Worm (Caenorhabditis elegans) whole organism, mixed stage, embryonic: ENCODE data around the gene fbxb-37.
"Not testable (repeated sequence)": the region's sequence is repeated elsewhere in the genome, so short reads cannot be mapped to it uniquely, and the experiment has no call there.

Experiments
- bed-3 ChIP-seq: fragments of 200-800 bp; sonication (Bioruptor generic); optimal IDR thresholded peaks from 3 replicates; lab custom pipeline; 2018; ENCODE audit warnings: mild to moderate bottlenecking, missing genetic modification characterization, moderate library complexity, missing compliant biosample characterization
- blmp-1 ChIP-seq: fragments of 150-350 bp; optimal IDR thresholded peaks from 2 replicates; lab custom pipeline; 2014; ENCODE audit warnings: missing biosample characterization, missing genetic modification characterization
- ceh-39 ChIP-seq: fragments of 150-350 bp; optimal IDR thresholded peaks from 2 replicates; lab custom pipeline; 2014; ENCODE audit warnings: missing biosample characterization, missing genetic modification characterization
- ceh-43 ChIP-seq: fragments of 200-800 bp; sonication (Bioruptor generic); optimal IDR thresholded peaks from 2 replicates; lab custom pipeline; 2018; ENCODE audit warnings: mild to moderate bottlenecking, missing genetic modification characterization, moderate library complexity, missing compliant biosample characterization
- ceh-83 ChIP-seq: fragments of 200-800 bp; sonication (Bioruptor generic); optimal IDR thresholded peaks from 2 replicates; lab custom pipeline; 2018; ENCODE audit warnings: mild to moderate bottlenecking, missing genetic modification characterization, missing compliant biosample characterization
- ces-1 ChIP-seq: fragments of 150-350 bp; optimal IDR thresholded peaks from 2 replicates; lab custom pipeline; 2014; ENCODE audit warnings: missing biosample characterization, missing genetic modification reagents, missing genetic modification characterization
- cnd-1 ChIP-seq: fragments of 200-800 bp; sonication (Bioruptor generic); optimal IDR thresholded peaks from 2 replicates; lab custom pipeline; 2018; ENCODE audit warnings: mild to moderate bottlenecking, missing genetic modification characterization, missing compliant biosample characterization
- drap-1 ChIP-seq: fragments of 200-800 bp; sonication (Bioruptor generic); optimal IDR thresholded peaks from 3 replicates; lab custom pipeline; 2018; ENCODE audit warnings: mild to moderate bottlenecking, missing genetic modification characterization, missing compliant biosample characterization
- elt-1 ChIP-seq: sonication (generic microtip); optimal IDR thresholded peaks from 2 replicates; lab custom pipeline; 2017; ENCODE audit warnings: missing genetic modification characterization, mild to moderate bottlenecking, missing compliant biosample characterization, antibody characterized with exemption, moderate library complexity, borderline replicate concordance; ENCODE audit not compliant: insufficient read depth
- elt-3 ChIP-seq: fragments of 150-350 bp; optimal IDR thresholded peaks from 2 replicates; lab custom pipeline; 2014; ENCODE audit warnings: missing biosample characterization, missing genetic modification characterization
- ham-2 ChIP-seq: fragments of 200-800 bp; sonication (Bioruptor generic); optimal IDR thresholded peaks from 2 replicates; lab custom pipeline; 2018; ENCODE audit warnings: mild to moderate bottlenecking, missing genetic modification characterization, missing compliant biosample characterization
- hlh-1 ChIP-seq: fragments of 150-350 bp; optimal IDR thresholded peaks from 2 replicates; lab custom pipeline; 2014; ENCODE audit warnings: missing biosample characterization, missing genetic modification reagents, missing genetic modification characterization
- lin-13 ChIP-seq: fragments of 150-350 bp; optimal IDR thresholded peaks from 2 replicates; lab custom pipeline; 2014; ENCODE audit warnings: missing biosample characterization, missing genetic modification characterization
- lin-32 ChIP-seq: fragments of 200-800 bp; sonication (Bioruptor generic); optimal IDR thresholded peaks from 2 replicates; lab custom pipeline; 2018; ENCODE audit warnings: mild to moderate bottlenecking, missing genetic modification characterization, missing compliant biosample characterization
- lsy-2 ChIP-seq: fragments of 150-350 bp; optimal IDR thresholded peaks from 2 replicates; lab custom pipeline; 2014; ENCODE audit warnings: missing biosample characterization, missing genetic modification characterization
- mab-5 ChIP-seq: fragments of 150-350 bp; optimal IDR thresholded peaks from 2 replicates; lab custom pipeline; 2014; ENCODE audit warnings: missing biosample characterization, missing genetic modification characterization
- mep-1 ChIP-seq: fragments of 150-350 bp; optimal IDR thresholded peaks from 2 replicates; lab custom pipeline; 2017; ENCODE audit warnings: missing biosample characterization, missing genetic modification reagents, missing genetic modification characterization, inconsistent platforms
- mls-2 ChIP-seq: sonication (generic microtip); optimal IDR thresholded peaks from 2 replicates; lab custom pipeline; 2016; ENCODE audit warnings: mild to moderate bottlenecking, missing genetic modification characterization, moderate library complexity, missing compliant biosample characterization
- nhr-12 ChIP-seq: fragments of 150-350 bp; optimal IDR thresholded peaks from 2 replicates; lab custom pipeline; 2014; ENCODE audit warnings: missing biosample characterization, missing genetic modification characterization
- nhr-2 ChIP-seq: fragments of 150-350 bp; optimal IDR thresholded peaks from 2 replicates; lab custom pipeline; 2014; ENCODE audit warnings: missing biosample characterization, missing genetic modification characterization
- nhr-237 ChIP-seq: fragments of 150-350 bp; optimal IDR thresholded peaks from 2 replicates; lab custom pipeline; 2014; ENCODE audit warnings: missing biosample characterization, missing genetic modification characterization
- nhr-28 ChIP-seq: fragments of 150-350 bp; optimal IDR thresholded peaks from 2 replicates; lab custom pipeline; 2014; ENCODE audit warnings: missing biosample characterization, missing genetic modification characterization
- nhr-76 ChIP-seq: sonication (generic microtip); optimal IDR thresholded peaks from 2 replicates; lab custom pipeline; 2017; ENCODE audit warnings: missing biosample characterization, missing genetic modification characterization
- pha-4 ChIP-seq: fragments of 150-350 bp; optimal IDR thresholded peaks from 2 replicates; lab custom pipeline; 2018; ENCODE audit warnings: missing biosample characterization, missing genetic modification reagents, missing genetic modification characterization
- snpc-4 ChIP-seq: fragments of 150-350 bp; optimal IDR thresholded peaks from 2 replicates; lab custom pipeline; 2014; ENCODE audit warnings: missing biosample characterization, missing genetic modification characterization
- tbx-8 ChIP-seq: fragments of 200-800 bp; sonication (Bioruptor generic); optimal IDR thresholded peaks from 2 replicates; lab custom pipeline; 2018; ENCODE audit warnings: mild to moderate bottlenecking, missing genetic modification characterization, moderate library complexity, missing compliant biosample characterization
- unc-120 ChIP-seq: sonication (generic microtip); optimal IDR thresholded peaks from 2 replicates; lab custom pipeline; 2017; ENCODE audit warnings: missing genetic modification characterization, missing compliant biosample characterization; ENCODE audit not compliant: poor library complexity, severe bottlenecking
- unc-39 ChIP-seq: fragments of 150-350 bp; optimal IDR thresholded peaks from 2 replicates; lab custom pipeline; 2014; ENCODE audit warnings: missing biosample characterization, missing genetic modification characterization
- zip-8 ChIP-seq: fragments of 150-350 bp; optimal IDR thresholded peaks from 2 replicates; lab custom pipeline; 2014; ENCODE audit warnings: missing biosample characterization, missing genetic modification characterization
- ztf-11 ChIP-seq: fragments of 150-350 bp; optimal IDR thresholded peaks from 2 replicates; lab custom pipeline; 2014; ENCODE audit warnings: missing biosample characterization, missing genetic modification characterization

The fbxb-37 gene

ce11 chrII:2075513-2075912 lies 18.2 kb downstream of the fbxb-37 start, which contains the start of gene F07E5.8:
F07E5.8 (minus strand) TSS chrII:2075613.
- TF ChIP-seq ceh-43 (GFP tag; lab: Kevin White, UChicago): no peak
- TF ChIP-seq snpc-4: no peak
- no peak for TF ChIP-seq elt-3 (tag; lab: Kevin White, UChicago)
- no peak for TF ChIP-seq mls-2
- no peak for TF ChIP-seq blmp-1
- no peak for TF ChIP-seq cnd-1 (tag; lab: Kevin White, UChicago)
- no peak for TF ChIP-seq unc-39 (tag; lab: Kevin White, UChicago)
- TF ChIP-seq lin-32 (GFP tag; lab: Kevin White, UChicago): no peak
- TF ChIP-seq ceh-83: no peak
- TF ChIP-seq ces-1 (GFP tag; lab: Kevin White, UChicago): no peak
- TF ChIP-seq lin-13 (tag; lab: Kevin White, UChicago): no peak
- no peak for TF ChIP-seq ham-2 (GFP tag; lab: Kevin White, UChicago)
- TF ChIP-seq, all 35 proteins: peak for 0

- no peak for TF ChIP-seq bed-3 (GFP tag; lab: Kevin White, UChicago)
- no peak for TF ChIP-seq snpc-4
- no peak for TF ChIP-seq ces-1 (GFP tag; lab: Kevin White, UChicago)
- TF ChIP-seq nhr-28 (tag; lab: Kevin White, UChicago): no peak
- TF ChIP-seq unc-120 (tag; lab: Kevin White, UChicago): no peak
- no peak for TF ChIP-seq drap-1
- no peak for TF ChIP-seq nhr-2 (tag; lab: Kevin White, UChicago)
- TF ChIP-seq blmp-1: no peak
Observed at ce11 chrII:2071429-2071828, 22.2 kb downstream of the fbxb-37 start, which contains the start of gene F07E5.7. F07E5.7 (minus strand) TSS chrII:2071529.

- not testable (repeated sequence) for TF ChIP-seq pha-4, nhr-2, mab-5 (tag; lab: Kevin White, UChicago)
Observed at ce11 chrII:2067451-2068021, 26.1 kb downstream of the fbxb-37 start, which contains the start of gene F07E5.12. F07E5.12 (plus strand) TSS chrII:2067971.

DNA sequence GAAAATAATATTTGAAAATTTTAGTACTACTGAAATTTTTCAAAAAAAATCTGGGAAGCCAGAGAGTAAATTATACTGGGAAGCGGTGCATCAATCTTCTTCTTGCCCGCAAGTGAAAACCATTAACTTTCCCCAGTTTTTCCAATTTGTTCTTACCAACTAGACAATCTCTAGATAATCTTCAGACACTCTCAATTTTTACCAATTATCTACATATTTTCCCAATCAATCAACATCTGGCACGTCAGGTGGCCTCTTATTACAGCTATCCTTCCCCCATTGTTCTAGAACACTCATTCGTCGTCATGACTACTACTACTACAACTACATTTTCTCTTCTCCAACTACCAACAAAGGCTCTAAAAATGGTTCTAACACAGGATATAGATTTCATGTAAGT lies 29.2 kb downstream of the fbxb-37 start, which contains the start of gene fbxb-6:
Gene fbxb-6 (plus strand): TSS at position 301 of the 400 bp plus-strand sequence.
- no peak for TF ChIP-seq ham-2 (GFP tag; lab: Kevin White, UChicago)

DNA sequence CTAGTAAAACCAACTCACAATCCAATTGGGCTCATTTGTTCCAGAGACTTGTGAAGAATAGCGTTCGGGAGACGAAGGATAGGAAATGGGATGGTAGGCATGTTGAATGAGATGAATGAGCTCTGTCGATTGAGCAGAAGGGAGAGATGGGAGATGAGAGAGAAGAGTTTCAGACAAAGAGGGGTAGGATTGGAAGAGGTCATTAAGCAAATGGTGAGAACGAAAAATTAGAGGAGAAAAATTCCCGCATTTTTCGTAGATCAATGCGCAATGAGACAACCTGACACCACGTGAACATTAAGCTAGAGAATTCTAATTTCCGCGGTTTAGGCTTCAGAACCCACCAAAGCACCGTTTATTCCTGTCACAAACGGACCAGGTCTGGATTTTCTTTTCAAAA lies 29.7 kb downstream of the fbxb-37 start, which contains the start of gene F07E5.13:
Gene F07E5.13 (minus strand): TSS at position 101 of the 400 bp plus-strand sequence.
- TF ChIP-seq nhr-237 (tag; lab: Kevin White, UChicago) (no peak), mep-1 (tag; lab: Kevin White, UChicago) (no peak), nhr-12 (tag; lab: Kevin White, UChicago) (no peak), hlh-1 (tag; lab: Kevin White, UChicago) (no peak), ces-1 (GFP tag; lab: Kevin White, UChicago) (no peak), ceh-43 (GFP tag; lab: Kevin White, UChicago) (no peak)

DNA sequence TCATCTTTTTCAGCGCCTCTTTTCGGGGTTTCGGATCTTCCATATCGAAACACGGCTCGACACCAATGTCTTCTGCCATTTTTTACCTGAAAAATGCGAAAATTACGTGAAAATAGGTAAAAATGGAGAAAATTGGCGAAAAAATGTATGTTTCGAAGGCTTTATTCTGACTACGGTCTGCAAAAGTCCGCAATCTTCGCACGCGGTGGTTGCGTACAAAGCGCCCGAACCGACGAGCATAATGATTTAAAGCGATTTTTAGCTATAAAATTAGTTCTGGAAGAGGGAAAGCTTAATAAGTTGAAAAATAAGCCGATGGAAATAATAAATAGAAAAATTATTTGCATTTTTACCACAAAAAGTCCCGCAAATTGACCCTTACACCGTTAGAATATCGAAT lies 34.7 kb downstream of the fbxb-37 start, which contains the start of gene F07E5.5:
Gene F07E5.5 (minus strand): TSS at position 86 of the 400 bp plus-strand sequence.
- TF ChIP-seq ceh-39 (tag; lab: Kevin White, UChicago): no peak
- no peak for TF ChIP-seq cnd-1 (tag; lab: Kevin White, UChicago)
- no peak for TF ChIP-seq ztf-11 (tag; lab: Kevin White, UChicago)
- no peak for TF ChIP-seq drap-1
- TF ChIP-seq nhr-76 (tag; lab: Kevin White, UChicago): no peak
- TF ChIP-seq lin-32 (GFP tag; lab: Kevin White, UChicago): no peak
- no peak for TF ChIP-seq elt-3 (tag; lab: Kevin White, UChicago)
- TF ChIP-seq ceh-83: no peak
- no peak for TF ChIP-seq pha-4 (tag; lab: Kevin White, UChicago)
- no peak for TF ChIP-seq nhr-237 (tag; lab: Kevin White, UChicago)
- TF ChIP-seq lsy-2 (tag; lab: Kevin White, UChicago): peak; percentile 94
- peak; percentile 37 for TF ChIP-seq mep-1 (tag; lab: Kevin White, UChicago)
- no peak for TF ChIP-seq bed-3 (GFP tag; lab: Kevin White, UChicago)
- no peak for TF ChIP-seq ceh-43 (GFP tag; lab: Kevin White, UChicago)
- no peak for TF ChIP-seq tbx-8 (GFP tag; lab: Kevin White, UChicago)
- TF ChIP-seq ces-1 (GFP tag; lab: Kevin White, UChicago): peak; percentile 41
- TF ChIP-seq zip-8: no peak
- no peak for TF ChIP-seq nhr-28 (tag; lab: Kevin White, UChicago)
- no peak for TF ChIP-seq elt-1 (tag; lab: Kevin White, UChicago)
- no peak for TF ChIP-seq unc-120 (tag; lab: Kevin White, UChicago)
- TF ChIP-seq ham-2 (GFP tag; lab: Kevin White, UChicago): no peak
- TF ChIP-seq lin-13 (tag; lab: Kevin White, UChicago): peak; percentile 62
- TF ChIP-seq hlh-1 (tag; lab: Kevin White, UChicago): no peak
- TF ChIP-seq mls-2: no peak
- no peak for TF ChIP-seq unc-39 (tag; lab: Kevin White, UChicago)
- no peak for TF ChIP-seq nhr-2 (tag; lab: Kevin White, UChicago)
- no peak for TF ChIP-seq mab-5 (tag; lab: Kevin White, UChicago)
